Worm (Caenorhabditis elegans): Measurements from ENCODE around the gene ztf-9.

Gene ztf-9

ce11 chrV:9711174-9711573 lies 19.2 kb upstream of the ztf-9 start:
- TF ChIP-seq lin-39 (tag; optimal IDR thresholded peaks at IDR 0.05) (no peak), nhr-10 (tag; optimal IDR thresholded peaks at IDR 0.05) (no peak), lin-11 (tag; optimal IDR thresholded peaks at IDR 0.05) (no peak), sma-9 (GFP tag; optimal IDR thresholded peaks at IDR 0.05) (no peak), sma-9 (tag; optimal IDR thresholded peaks at IDR 0.05) (no peak), peb-1 (tag; optimal IDR thresholded peaks at IDR 0.05) (no peak), nhr-12 (tag; optimal IDR thresholded peaks at IDR 0.05) (no peak), unc-62 (GFP tag; optimal IDR thresholded peaks at IDR 0.05) (no peak), alr-1 (tag; optimal IDR thresholded peaks at IDR 0.05) (no peak), nhr-129 (tag; optimal IDR thresholded peaks at IDR 0.05) (no peak), crh-2 (tag; optimal IDR thresholded peaks at IDR 0.05) (peak; percentile 21), nhr-21 (tag; optimal IDR thresholded peaks at IDR 0.05) (no peak), fos-1 (tag; optimal IDR thresholded peaks at IDR 0.05) (peak; percentile 92), ceh-82 (tag; optimal IDR thresholded peaks at IDR 0.05) (no peak), sem-4 (tag; optimal IDR thresholded peaks at IDR 0.05) (no peak), ztf-11 (tag; optimal IDR thresholded peaks at IDR 0.05) (no peak), nhr-25 (tag; optimal IDR thresholded peaks at IDR 0.05) (no peak)

DNA sequence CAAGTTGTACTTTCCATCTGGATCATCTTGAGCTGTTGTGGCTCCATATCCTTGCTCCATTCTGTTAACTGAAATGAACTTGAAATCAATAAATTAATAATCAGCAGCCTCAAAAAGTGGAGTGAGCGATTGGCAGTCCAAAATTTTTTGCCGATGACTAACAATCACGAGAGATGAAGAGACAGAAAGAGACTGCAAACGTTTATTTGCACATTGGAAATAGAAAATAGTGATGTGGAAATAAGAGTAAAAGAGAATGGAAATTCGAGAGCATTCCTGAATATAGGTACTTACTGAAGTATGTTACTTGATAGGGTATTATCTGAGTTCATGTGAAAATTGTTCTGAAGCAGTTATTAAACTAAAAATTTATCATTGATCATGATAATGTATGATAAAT lies 17.8 kb upstream of the ztf-9 start, which contains the start of gene tag-120:
Gene tag-120 (minus strand): TSS at position 68 of the 400 bp plus-strand sequence.
- TF ChIP-seq nhr-11 (tag; optimal IDR thresholded peaks at IDR 0.05): no peak
- peak; percentile 83 for TF ChIP-seq fos-1 (tag; optimal IDR thresholded peaks at IDR 0.05)

DNA sequence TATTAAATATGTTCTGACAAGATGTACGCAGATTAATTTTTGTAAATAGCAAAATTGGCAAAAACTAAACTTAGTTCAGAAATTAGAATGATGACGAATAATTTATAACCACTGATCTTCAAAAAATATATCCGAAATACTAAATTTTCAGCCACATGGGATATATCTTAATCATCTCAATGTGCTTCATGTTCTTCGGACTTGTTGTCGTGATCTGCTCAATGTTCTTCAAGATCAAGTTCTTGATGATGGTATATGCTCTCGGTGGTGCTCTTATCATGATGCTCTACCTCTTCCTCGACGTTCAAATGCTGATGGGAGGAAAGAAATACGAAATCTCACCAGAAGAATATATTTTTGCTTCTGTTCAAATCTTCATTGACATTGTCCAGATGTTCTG lies 14.6 kb upstream of the ztf-9 start:
- no peak for TF ChIP-seq Y55F3AM.14 (GFP tag; optimal IDR thresholded peaks at IDR 0.05)

DNA sequence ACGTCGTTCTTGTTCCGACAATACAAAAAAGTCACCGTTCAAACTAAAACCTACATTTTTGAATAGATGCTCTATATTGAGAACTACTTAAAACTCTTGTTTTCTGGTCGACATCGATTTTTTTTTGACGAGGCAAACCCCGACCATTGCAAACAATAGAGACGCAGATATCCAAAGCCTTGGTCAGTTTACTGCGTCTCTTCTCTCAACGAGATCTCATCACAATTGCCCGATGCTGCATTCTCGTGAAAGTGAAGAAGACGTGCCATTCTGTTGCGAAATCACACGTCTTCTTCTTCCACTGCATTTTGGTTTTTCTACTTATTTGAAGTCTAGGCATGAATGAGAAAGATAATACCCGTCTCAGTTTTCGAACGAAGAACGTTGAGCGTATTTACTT lies 12.4 kb upstream of the ztf-9 start:
- TF ChIP-seq mab-5 (tag; optimal IDR thresholded peaks at IDR 0.05): no peak
- TF ChIP-seq lin-13 (GFP tag; optimal IDR thresholded peaks at IDR 0.05): peak; percentile 18
- no peak for TF ChIP-seq alr-1 (tag; optimal IDR thresholded peaks at IDR 0.05)
- no peak for TF ChIP-seq ceh-16 (tag; optimal IDR thresholded peaks at IDR 0.05)
- TF ChIP-seq sma-3 (GFP tag; optimal IDR thresholded peaks at IDR 0.05): no peak
- no peak for TF ChIP-seq elt-1 (tag; optimal IDR thresholded peaks at IDR 0.05)
- peak; percentile 42 for TF ChIP-seq nhr-25 (tag; optimal IDR thresholded peaks at IDR 0.05)
- TF ChIP-seq Y55F3AM.14 (GFP tag; optimal IDR thresholded peaks at IDR 0.05): no peak
- TF ChIP-seq skn-1 (tag; optimal IDR thresholded peaks at IDR 0.05): no peak
- TF ChIP-seq nhr-237 (tag; optimal IDR thresholded peaks at IDR 0.05): no peak
- no peak for TF ChIP-seq mbf-1 (tag; optimal IDR thresholded peaks at IDR 0.05)
- no peak for TF ChIP-seq elt-3 (tag; optimal IDR thresholded peaks at IDR 0.05)
- TF ChIP-seq ama-1 (optimal IDR thresholded peaks at IDR 0.05): no peak
- TF ChIP-seq nhr-77 (tag; optimal IDR thresholded peaks at IDR 0.05): no peak
- TF ChIP-seq nhr-10 (tag; optimal IDR thresholded peaks at IDR 0.05): no peak
- TF ChIP-seq R02D3.7 (tag; optimal IDR thresholded peaks at IDR 0.05): no peak
- TF ChIP-seq aly-2 (tag; optimal IDR thresholded peaks at IDR 0.05): no peak
- TF ChIP-seq unc-39 (tag; optimal IDR thresholded peaks at IDR 0.05): no peak
- peak; percentile 79 for TF ChIP-seq zag-1 (tag; optimal IDR thresholded peaks at IDR 0.05)
- peak; percentile 83 for TF ChIP-seq nhr-129 (tag; optimal IDR thresholded peaks at IDR 0.05)
- TF ChIP-seq sma-9 (GFP tag; optimal IDR thresholded peaks at IDR 0.05): peak; percentile 32
- TF ChIP-seq sma-9 (tag; optimal IDR thresholded peaks at IDR 0.05): no peak
- peak; percentile 41 for TF ChIP-seq fos-1 (tag; optimal IDR thresholded peaks at IDR 0.05)
- no peak for TF ChIP-seq ztf-11 (tag; optimal IDR thresholded peaks at IDR 0.05)
- no peak for TF ChIP-seq ZK546.5 (tag; optimal IDR thresholded peaks at IDR 0.05)
- peak; percentile 58 for TF ChIP-seq crh-2 (tag; optimal IDR thresholded peaks at IDR 0.05)
- TF ChIP-seq peb-1 (tag; optimal IDR thresholded peaks at IDR 0.05): no peak
- no peak for TF ChIP-seq nhr-6 (tag; optimal IDR thresholded peaks at IDR 0.05)
- peak; percentile 20 for TF ChIP-seq lin-11 (tag; optimal IDR thresholded peaks at IDR 0.05)
- no peak for TF ChIP-seq nhr-11 (tag; optimal IDR thresholded peaks at IDR 0.05)
- TF ChIP-seq nhr-12 (tag; optimal IDR thresholded peaks at IDR 0.05): no peak
- no peak for TF ChIP-seq snpc-4 (tag; optimal IDR thresholded peaks at IDR 0.05)
- peak in 1 of 2 experiments; percentile 55 for TF ChIP-seq lsy-2 (tag; optimal IDR thresholded peaks at IDR 0.05)
- peak; percentile 74 for TF ChIP-seq C34F6.9 (tag; optimal IDR thresholded peaks at IDR 0.05)
- TF ChIP-seq F13H6.1 (tag; optimal IDR thresholded peaks at IDR 0.05): peak; percentile 52
- no peak for TF ChIP-seq lin-39 (tag; optimal IDR thresholded peaks at IDR 0.05)
- TF ChIP-seq dmd-4 (tag; optimal IDR thresholded peaks at IDR 0.05): no peak
- peak; percentile 57 for TF ChIP-seq blmp-1 (tag; optimal IDR thresholded peaks at IDR 0.05; ENCODE audit: insufficient read depth)
- peak in 1 of 2 experiments; percentile 22 for TF ChIP-seq mdl-1 (tag; optimal IDR thresholded peaks at IDR 0.05)
- TF ChIP-seq nhr-21 (tag; optimal IDR thresholded peaks at IDR 0.05): no peak
- TF ChIP-seq ztf-4 (tag; optimal IDR thresholded peaks at IDR 0.05): no peak
- no peak for TF ChIP-seq ceh-82 (tag; optimal IDR thresholded peaks at IDR 0.05)
- TF ChIP-seq egl-27 (tag; optimal IDR thresholded peaks at IDR 0.05): no peak
- no peak for TF ChIP-seq unc-62 (GFP tag; optimal IDR thresholded peaks at IDR 0.05)
- no peak for TF ChIP-seq ztf-1 (GFP tag; conservative IDR thresholded peaks at IDR 0.05)
- TF ChIP-seq nhr-23 (tag; optimal IDR thresholded peaks at IDR 0.05): no peak
- peak; percentile 55 for TF ChIP-seq sem-4 (tag; optimal IDR thresholded peaks at IDR 0.05)

Data from whole organism, L2 larva.